Fruit fly (Drosophila melanogaster): ENCODE measurements around the gene His2Av.

Gene His2Av

dm6 chr3R:26862848-26863448, 3.8 kb upstream of the His2Av start, which contains the start of the genes Lerp and IntS12 (continued):
- TF ChIP-seq danr (GFP tag; IDR thresholded peaks at IDR 0.05) (no peak), CG15073 (GFP tag; optimal IDR thresholded peaks at IDR 0.05) (no peak), Atf-2 (GFP tag; optimal IDR thresholded peaks at IDR 0.05) (no peak), dimm (GFP tag; IDR thresholded peaks at IDR 0.05) (no peak), CG17385 (GFP tag; optimal IDR thresholded peaks at IDR 0.05) (peak; percentile 86), H2.0 (GFP tag; IDR thresholded peaks at IDR 0.05) (no peak), yki (optimal IDR thresholded peaks at IDR 0.05) (peak; percentile 21), slbo (GFP tag; IDR thresholded peaks at IDR 0.05) (no peak), CG12659 (GFP tag; optimal IDR thresholded peaks at IDR 0.05) (peak; percentile 24), CG2712 (tag; optimal IDR thresholded peaks at IDR 0.05) (peak; percentile 17), E2f2 (GFP tag; IDR thresholded peaks at IDR 0.05) (peak; percentile 88), Bgb (GFP tag; IDR thresholded peaks at IDR 0.05; ENCODE audit: partially characterized antibody) (peak; percentile 24; the same call in 1 of the 2 replicates), kay (GFP tag; optimal IDR thresholded peaks at IDR 0.05) (no peak), CG16813 (GFP tag; IDR thresholded peaks at IDR 0.05; ENCODE audit: partially characterized antibody) (peak; percentile 39; the same call in 1 of the 3 replicates), zen2 (GFP tag; IDR thresholded peaks at IDR 0.05; ENCODE audit: partially characterized antibody) (no peak), ranshi (GFP tag; IDR thresholded peaks at IDR 0.05) (0 out of 2 replicates have a peak, but pooled peaks have one; percentile 10), zf30C (GFP tag; optimal IDR thresholded peaks at IDR 0.05) (no peak), E2f1 (GFP tag; IDR thresholded peaks at IDR 0.05) (peak; percentile 27; the same call in 1 of the 2 replicates), stwl (tag; optimal IDR thresholded peaks at IDR 0.05) (peak; percentile 72), CG17328 (GFP tag; IDR thresholded peaks at IDR 0.05) (no peak), Trl (optimal IDR thresholded peaks at IDR 0.05) (peak in 1 of 2 experiments; percentile 56), Trl (GFP tag; optimal IDR thresholded peaks at IDR 0.05) (no peak), Ets97D (GFP tag; optimal IDR thresholded peaks at IDR 0.05) (peak; percentile 62), trem (tag; optimal IDR thresholded peaks at IDR 0.05) (peak; percentile 92), Hr51 (GFP tag; optimal IDR thresholded peaks at IDR 0.05) (no peak), MBD-R2 (GFP tag; IDR thresholded peaks at IDR 0.05) (peak; percentile 90), vvl (GFP tag; IDR thresholded peaks at IDR 0.05) (0 out of 2 replicates have a peak, but pooled peaks have one; percentile 16), chinmo (GFP tag; IDR thresholded peaks at IDR 0.05; ENCODE audit: partially characterized antibody) (0 out of 4 replicates have a peak, but pooled peaks have one; percentile 31), gfzf (GFP tag; optimal IDR thresholded peaks at IDR 0.05) (peak; percentile 34), CG34224 (GFP tag; IDR thresholded peaks at IDR 0.05; ENCODE audit: partially characterized antibody) (no peak), Elba2 (GFP tag; optimal IDR thresholded peaks at IDR 0.05) (peak; percentile 90), pzg (GFP tag; optimal IDR thresholded peaks at IDR 0.05) (peak; percentile 63), HmgZ (tag; optimal IDR thresholded peaks at IDR 0.05) (peak; percentile 26), Sin3A (optimal IDR thresholded peaks at IDR 0.05) (peak; percentile 81), onecut (GFP tag; IDR thresholded peaks at IDR 0.05) (peak; percentile 98), sens (GFP tag) (peak; percentile 64), Vsx1 (GFP tag; optimal IDR thresholded peaks at IDR 0.05) (peak; percentile 15), CG4360 (GFP tag; IDR thresholded peaks at IDR 0.05) (no peak), BEAF-32 (GFP tag; optimal IDR thresholded peaks at IDR 0.05) (peak; percentile 28), phol (tag; optimal IDR thresholded peaks at IDR 0.05) (peak; percentile 26), CG2116 (GFP tag; optimal IDR thresholded peaks at IDR 0.05) (peak; percentile 44), org-1 (GFP tag; optimal IDR thresholded peaks at IDR 0.05) (no peak), CG15514 (GFP tag; optimal IDR thresholded peaks at IDR 0.05) (peak; percentile 15), CG1603 (tag; optimal IDR thresholded peaks at IDR 0.05) (peak; percentile 54), CG9727 (GFP tag; optimal IDR thresholded peaks at IDR 0.05) (no peak), Rx (GFP tag; IDR thresholded peaks at IDR 0.05) (no peak), CG3995 (GFP tag; optimal IDR thresholded peaks at IDR 0.05) (peak; percentile 66), p53 (GFP tag; optimal IDR thresholded peaks at IDR 0.05) (no peak), CG13287 (GFP tag; IDR thresholded peaks at IDR 0.05; ENCODE audit: partially characterized antibody) (peak; percentile 37; the same call in 1 of the 2 replicates), CoRest (tag; optimal IDR thresholded peaks at IDR 0.05) (peak; percentile 50)
